Worm (Caenorhabditis elegans): Measurements from ENCODE around the gene C43H6.6.

The C43H6.6 gene

ce11 chrX:2364703-2365299, 30.3 kb upstream of the C43H6.6 start (continued):
- TF ChIP-seq daf-19 (GFP tag; conservative IDR thresholded peaks at IDR 0.05) (peak; percentile 71; the same call in 1 of the 2 replicates), gei-8 (GFP tag; optimal IDR thresholded peaks at IDR 0.05) (no peak), ZK337.2 (GFP tag; IDR thresholded peaks at IDR 0.05) (peak; percentile 72), ama-1 (optimal IDR thresholded peaks at IDR 0.05) (no peak), cey-2 (tag; optimal IDR thresholded peaks at IDR 0.05; ENCODE audit: borderline replicate concordance, insufficient read depth) (peak; percentile 59)

ce11 chrX:2365890-2366289, 29.2 kb upstream of the C43H6.6 start, which contains the start of gene T24D8.6:
Gene T24D8.6, minus strand, starts transcription at chrX:2365990.
- TF ChIP-seq nhr-11 (tag; optimal IDR thresholded peaks at IDR 0.05), result no peak
- TF ChIP-seq snpc-1.2 (GFP tag; IDR thresholded peaks at IDR 0.05), result no peak
- no peak for TF ChIP-seq skn-1 (tag; optimal IDR thresholded peaks at IDR 0.05)
- TF ChIP-seq lim-7 (GFP tag; IDR thresholded peaks at IDR 0.05), result no peak
- TF ChIP-seq F44E2.7 (GFP tag; IDR thresholded peaks at IDR 0.05), result no peak
- TF ChIP-seq ceh-32 (tag; optimal IDR thresholded peaks at IDR 0.05; ENCODE audit: poor library complexity), result no peak
- TF ChIP-seq attf-4 (tag; optimal IDR thresholded peaks at IDR 0.05), result no peak
- TF ChIP-seq zfp-2 (tag; optimal IDR thresholded peaks at IDR 0.05), result no peak
- TF ChIP-seq unc-62 (GFP tag; optimal IDR thresholded peaks at IDR 0.05 in 1 of 2), result no peak
- no peak for TF ChIP-seq unc-62 (tag; optimal IDR thresholded peaks at IDR 0.05)
- TF ChIP-seq mxl-2 (GFP tag; conservative IDR thresholded peaks at IDR 0.05), result no peak
- no peak for TF ChIP-seq lin-15B (tag; optimal IDR thresholded peaks at IDR 0.05)
- no peak for TF ChIP-seq ceh-28 (tag; optimal IDR thresholded peaks at IDR 0.05)
- TF ChIP-seq lin-39 (tag; optimal IDR thresholded peaks at IDR 0.05), result no peak
- TF ChIP-seq fkh-10 (GFP tag; optimal IDR thresholded peaks at IDR 0.05), result no peak
- no peak for TF ChIP-seq daf-8 (GFP tag; IDR thresholded peaks at IDR 0.05)
- no peak for TF ChIP-seq madf-5 (GFP tag; IDR thresholded peaks at IDR 0.05)
- TF ChIP-seq saeg-2 (GFP tag; IDR thresholded peaks at IDR 0.05), result no peak
- TF ChIP-seq mxl-3 (GFP tag; optimal IDR thresholded peaks at IDR 0.05), result no peak

DNA sequence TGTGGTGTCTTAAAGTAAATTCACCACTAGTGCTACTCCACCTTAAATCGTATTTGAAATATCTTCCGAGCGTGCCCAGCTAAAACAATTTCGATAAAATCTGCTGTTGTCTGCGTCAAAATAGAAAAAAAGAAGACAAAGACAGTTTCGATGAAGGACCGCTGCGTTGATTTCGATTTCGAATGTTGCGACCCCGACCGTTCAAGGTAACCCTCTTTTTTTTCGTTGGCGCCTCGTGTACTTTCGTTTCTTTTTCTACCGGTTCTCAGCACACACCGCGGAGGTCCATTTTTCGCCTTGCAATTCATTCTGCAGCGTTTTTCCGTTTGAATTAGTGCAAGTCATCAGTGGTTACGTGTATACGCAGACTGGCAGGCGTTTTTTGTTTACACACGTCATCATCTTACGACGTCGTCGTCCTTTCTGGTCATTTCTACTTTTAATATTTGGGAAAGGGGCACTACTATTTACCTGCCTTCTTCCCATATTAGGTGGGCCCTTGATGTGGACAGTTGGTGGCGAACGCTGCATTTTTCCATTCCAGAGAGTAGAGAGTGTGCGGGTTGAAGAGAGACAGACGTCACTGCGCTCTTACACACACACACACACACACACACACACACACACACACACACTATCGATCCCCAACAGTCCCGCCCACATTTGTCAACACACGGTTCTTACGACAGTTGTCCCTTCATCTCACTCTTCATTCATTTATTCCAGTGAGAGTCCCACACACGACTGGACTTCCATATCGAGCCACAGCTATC, 26.9 kb upstream of the C43H6.6 start:
- TF ChIP-seq tra-1 (GFP tag; IDR thresholded peaks at IDR 0.05) (0 out of 2 replicates have a peak, but pooled peaks have one; percentile 5), dmd-6 (GFP tag; IDR thresholded peaks at IDR 0.05) (no peak), unc-39 (tag; optimal IDR thresholded peaks at IDR 0.05) (no peak), sdz-12 (GFP tag; optimal IDR thresholded peaks at IDR 0.05) (no peak), tag-97 (GFP tag; IDR thresholded peaks at IDR 0.05) (no peak), dpl-1 (GFP tag; optimal IDR thresholded peaks at IDR 0.05) (no peak), nhr-6 (tag; optimal IDR thresholded peaks at IDR 0.05) (no peak), hlh-11 (tag; optimal IDR thresholded peaks at IDR 0.05) (peak; percentile 32), nhr-111 (GFP tag; optimal IDR thresholded peaks at IDR 0.05) (no peak), nhr-28 (tag; optimal IDR thresholded peaks at IDR 0.05) (peak; percentile 42), daf-16 (GFP tag; optimal IDR thresholded peaks at IDR 0.05) (no peak), daf-16 (tag; optimal IDR thresholded peaks at IDR 0.05) (peak; percentile 3), Y105C5A.15 (GFP tag; IDR thresholded peaks at IDR 0.05) (no peak), pha-4 (GFP tag; IDR thresholded peaks at IDR 0.05) (no peak), pha-4 (tag; optimal IDR thresholded peaks at IDR 0.05) (no peak), mxl-2 (GFP tag; conservative IDR thresholded peaks at IDR 0.05) (no peak), lim-7 (GFP tag; IDR thresholded peaks at IDR 0.05) (no peak), php-3 (GFP tag; IDR thresholded peaks at IDR 0.05) (no peak), Y48G9A.11 (GFP tag; IDR thresholded peaks at IDR 0.05) (no peak), madf-9 (GFP tag; conservative IDR thresholded peaks at IDR 0.05) (no peak), nhr-41 (GFP tag; IDR thresholded peaks at IDR 0.05) (no peak), mes-2 (tag; optimal IDR thresholded peaks at IDR 0.05; ENCODE audit: poor library complexity, severe bottlenecking) (peak; percentile 31), pqm-1 (tag; optimal IDR thresholded peaks at IDR 0.05) (no peak), dve-1 (tag; optimal IDR thresholded peaks at IDR 0.05; ENCODE audit: insufficient read depth) (peak; percentile 30), nhr-42 (GFP tag; IDR thresholded peaks at IDR 0.05) (no peak), zag-1 (tag; optimal IDR thresholded peaks at IDR 0.05) (no peak)

Data from whole organism, L4 larva.